Worm (Caenorhabditis elegans): ENCODE measurements around the gene fbxb-9.

ce11 chrIV:11111898-11112297, 50.5 kb downstream of the fbxb-9 start:
- TF ChIP-seq ztf-11 (tag; optimal IDR thresholded peaks at IDR 0.05) (no peak), mep-1 (tag; optimal IDR thresholded peaks at IDR 0.05) (no peak), elt-1 (tag; optimal IDR thresholded peaks at IDR 0.05; ENCODE audit: borderline replicate concordance, insufficient read depth) (no peak), ceh-43 (GFP tag; optimal IDR thresholded peaks at IDR 0.05) (no peak), lin-13 (tag; optimal IDR thresholded peaks at IDR 0.05) (no peak), lsy-2 (tag; optimal IDR thresholded peaks at IDR 0.05) (no peak), elt-3 (tag; optimal IDR thresholded peaks at IDR 0.05) (no peak), ces-1 (GFP tag; optimal IDR thresholded peaks at IDR 0.05) (no peak), sptf-1 (tag; optimal IDR thresholded peaks at IDR 0.05) (no peak), nhr-28 (tag; optimal IDR thresholded peaks at IDR 0.05) (no peak), snpc-4 (tag; optimal IDR thresholded peaks at IDR 0.05) (no peak), lin-32 (GFP tag; optimal IDR thresholded peaks at IDR 0.05) (no peak), unc-62 (GFP tag; optimal IDR thresholded peaks at IDR 0.05) (no peak), unc-120 (tag; optimal IDR thresholded peaks at IDR 0.05; ENCODE audit: poor library complexity, severe bottlenecking) (no peak)
